Fruit fly (Drosophila melanogaster): ENCODE data around the gene CG42465.

Gene CG42465

DNA sequence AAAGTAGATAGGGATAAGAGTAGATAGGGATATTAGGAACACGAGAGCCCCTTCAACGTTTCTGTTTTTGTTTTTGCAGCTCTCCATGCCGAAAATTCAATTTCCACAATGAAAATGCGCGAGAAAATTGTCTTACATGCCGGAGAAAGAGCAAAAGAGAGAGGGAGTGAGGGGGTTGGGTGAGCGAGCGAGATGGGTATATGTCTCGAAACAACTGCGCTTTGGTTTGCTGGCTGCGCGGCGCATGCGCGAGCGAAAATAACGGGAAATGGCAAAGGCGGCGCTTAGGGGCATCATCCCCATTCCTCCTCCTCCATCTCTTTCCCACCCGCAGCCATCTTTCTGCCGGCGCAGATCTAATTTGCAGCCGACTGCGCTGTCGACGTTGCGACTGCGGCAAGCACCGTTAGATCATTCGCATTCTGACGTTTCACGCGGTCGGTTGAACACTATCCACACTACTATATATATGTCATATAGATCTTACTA is 37.6 kb upstream of the CG42465 start, which contains the start of gene Drgx:
Drgx (plus strand) TSS at position 439 of the 489 bp plus-strand sequence.
- TF ChIP-seq Ets98B (GFP tag; IDR thresholded peaks at IDR 0.05): 0 out of 2 replicates have a peak, but pooled peaks have one; percentile 12
- TF ChIP-seq CG34367 (tag; optimal IDR thresholded peaks at IDR 0.05): no peak
- no peak for TF ChIP-seq EcR (GFP tag; optimal IDR thresholded peaks at IDR 0.05)
- TF ChIP-seq D1 (tag; optimal IDR thresholded peaks at IDR 0.05): peak; percentile 3
- peak; percentile 20; the same call in 1 of the 2 replicates for TF ChIP-seq CG32121 (GFP tag; IDR thresholded peaks at IDR 0.05)
- TF ChIP-seq Pif1A (GFP tag; optimal IDR thresholded peaks at IDR 0.05): no peak
- TF ChIP-seq CG4496 (GFP tag; IDR thresholded peaks at IDR 0.05): no peak
- no peak for TF ChIP-seq gl (tag; optimal IDR thresholded peaks at IDR 0.05)

- no peak for TF ChIP-seq rn (GFP tag; IDR thresholded peaks at IDR 0.05)
- TF ChIP-seq fd96Ca (GFP tag; IDR thresholded peaks at IDR 0.05): no peak
- no peak for TF ChIP-seq CG8159 (tag; optimal IDR thresholded peaks at IDR 0.05)
- TF ChIP-seq CG12605 (GFP tag; IDR thresholded peaks at IDR 0.05): no peak
- no peak for TF ChIP-seq Pif1B (GFP tag; optimal IDR thresholded peaks at IDR 0.05)
- TF ChIP-seq gl (tag; optimal IDR thresholded peaks at IDR 0.05): no peak
- TF ChIP-seq CG8301 (tag; optimal IDR thresholded peaks at IDR 0.05): no peak
- no peak for TF ChIP-seq CG13204 (GFP tag; optimal IDR thresholded peaks at IDR 0.05)
- TF ChIP-seq CG9948 (tag; optimal IDR thresholded peaks at IDR 0.05): no peak
- TF ChIP-seq EcR (GFP tag; optimal IDR thresholded peaks at IDR 0.05): no peak
- no peak for TF ChIP-seq Pif1A (GFP tag; optimal IDR thresholded peaks at IDR 0.05)
- no peak for TF ChIP-seq CG17806 (tag; optimal IDR thresholded peaks at IDR 0.05)
- TF ChIP-seq CG15710 (tag; optimal IDR thresholded peaks at IDR 0.05): no peak
Observed at dm6 chr2L:3668451-3668850, 31.5 kb upstream of the CG42465 start, which contains the start of gene Sfp24Ba. Sfp24Ba (minus strand) TSS chr2L:3668551.

DNA sequence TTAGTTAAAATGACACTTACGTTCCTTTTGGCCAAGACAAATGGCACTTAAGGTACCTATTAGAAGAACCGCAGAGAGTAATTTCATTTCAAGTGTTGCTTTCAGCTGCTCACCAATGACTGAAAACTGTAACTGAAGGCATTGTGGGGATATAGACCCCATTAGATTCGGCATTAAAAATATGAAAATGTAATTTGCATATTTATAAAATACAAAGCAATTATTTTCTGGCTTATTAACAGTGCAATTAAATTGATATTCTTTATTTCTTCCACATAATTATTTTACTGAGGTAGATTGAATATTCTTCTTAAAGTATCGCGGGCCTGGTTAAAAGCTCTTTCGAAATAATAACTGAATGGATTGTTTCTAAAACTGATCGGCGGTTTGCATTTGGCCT is 31.0 kb upstream of the CG42465 start, which contains the start of gene Sfp24Bd:
Sfp24Bd (minus strand) TSS at position 101 of the 400 bp plus-strand sequence.
- TF ChIP-seq CG34367 (tag; optimal IDR thresholded peaks at IDR 0.05) (no peak), D1 (tag; optimal IDR thresholded peaks at IDR 0.05) (no peak), CG8301 (tag; optimal IDR thresholded peaks at IDR 0.05) (no peak), CG15710 (tag; optimal IDR thresholded peaks at IDR 0.05) (no peak), EcR (GFP tag; optimal IDR thresholded peaks at IDR 0.05) (no peak), Snoo (tag; optimal IDR thresholded peaks at IDR 0.05) (no peak), CG14655 (GFP tag; optimal IDR thresholded peaks at IDR 0.05) (no peak)

DNA sequence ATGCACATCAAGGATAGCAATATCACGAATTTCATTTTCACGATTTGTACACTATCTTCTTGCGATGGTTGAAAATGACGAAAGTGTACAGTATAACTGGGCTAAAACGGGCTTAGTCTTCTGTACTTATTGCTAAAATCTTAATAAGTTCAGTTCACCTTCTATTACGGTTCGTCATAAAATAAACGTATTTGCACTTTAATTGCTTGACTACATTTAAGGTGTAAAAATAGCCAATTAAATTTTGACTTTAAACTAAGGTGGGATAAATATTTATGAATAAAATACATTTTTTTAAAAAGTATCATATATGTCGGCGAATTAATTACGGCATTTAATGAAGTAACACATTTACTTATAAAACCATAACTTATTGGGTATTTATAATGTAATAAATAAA is 30.3 kb upstream of the CG42465 start, which contains the start of gene Sfp24Bb:
Sfp24Bb (minus strand) TSS at position 101 of the 400 bp plus-strand sequence.
- TF ChIP-seq CG10348 (GFP tag; IDR thresholded peaks at IDR 0.05) (no peak), CG12605 (GFP tag; IDR thresholded peaks at IDR 0.05) (no peak), fd96Ca (GFP tag; IDR thresholded peaks at IDR 0.05) (no peak), Ets98B (GFP tag; IDR thresholded peaks at IDR 0.05) (no peak), Pif1A (GFP tag; optimal IDR thresholded peaks at IDR 0.05) (no peak), Pif1B (GFP tag; optimal IDR thresholded peaks at IDR 0.05) (no peak), CG14655 (GFP tag; optimal IDR thresholded peaks at IDR 0.05) (no peak), CG17806 (tag; optimal IDR thresholded peaks at IDR 0.05) (no peak), EcR (GFP tag; optimal IDR thresholded peaks at IDR 0.05) (no peak), CG8159 (tag; optimal IDR thresholded peaks at IDR 0.05) (no peak), D1 (tag; optimal IDR thresholded peaks at IDR 0.05) (no peak), gl (tag; optimal IDR thresholded peaks at IDR 0.05) (no peak), rn (GFP tag; IDR thresholded peaks at IDR 0.05) (no peak)

DNA sequence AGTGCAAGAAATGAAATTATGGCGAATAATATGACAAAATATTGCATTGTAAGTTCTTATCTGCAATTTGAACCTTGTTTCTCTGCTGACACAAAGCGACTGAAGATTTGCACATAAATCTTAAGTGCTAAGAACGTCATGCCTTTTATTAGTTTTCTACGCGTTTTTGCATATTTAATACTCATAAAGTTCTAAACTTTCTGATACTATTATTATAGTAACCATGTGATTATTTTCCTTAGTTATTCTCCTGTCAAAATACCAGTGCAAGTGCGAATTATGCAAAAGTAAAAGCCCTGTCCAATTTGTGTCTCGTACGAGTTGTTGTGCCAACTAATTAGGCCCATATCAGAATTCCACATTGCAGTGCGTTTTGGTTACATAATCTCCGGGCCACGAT is 29.5 kb upstream of the CG42465 start, which contains the start of gene Sfp24Bc:
Sfp24Bc (minus strand) TSS at position 101 of the 400 bp plus-strand sequence.
- TF ChIP-seq EcR (GFP tag; optimal IDR thresholded peaks at IDR 0.05) (no peak), CG15710 (tag; optimal IDR thresholded peaks at IDR 0.05) (no peak), CG32121 (GFP tag; IDR thresholded peaks at IDR 0.05) (no peak), Ets98B (GFP tag; IDR thresholded peaks at IDR 0.05) (no peak)

DNA sequence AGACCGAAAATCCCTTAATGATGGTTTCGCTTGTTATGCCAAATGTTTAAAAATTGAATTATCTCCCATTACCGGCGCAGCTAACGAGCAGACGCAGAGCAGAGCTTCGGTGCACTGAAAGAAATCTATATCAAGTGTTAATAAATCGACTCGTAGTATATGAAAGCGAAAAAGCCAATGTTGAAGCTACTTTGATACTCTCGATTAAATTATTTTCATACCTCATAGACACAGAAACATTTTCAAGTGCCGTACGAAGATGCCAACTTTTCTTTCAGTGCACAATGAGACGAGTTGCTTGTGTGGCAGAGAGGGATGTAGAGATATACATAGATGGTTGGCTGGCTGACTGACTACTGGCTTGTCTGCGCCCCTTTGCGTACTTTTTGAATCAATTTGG is 24.2 kb upstream of the CG42465 start:
- TF ChIP-seq rn (GFP tag; IDR thresholded peaks at IDR 0.05): no peak
- TF ChIP-seq Snoo (tag; optimal IDR thresholded peaks at IDR 0.05): no peak
- no peak for TF ChIP-seq fd96Ca (GFP tag; IDR thresholded peaks at IDR 0.05)

dm6 chr2L:3681338-3681737 is 18.7 kb upstream of the CG42465 start:
- TF ChIP-seq CG13204 (GFP tag; optimal IDR thresholded peaks at IDR 0.05) (no peak), Pif1B (GFP tag; optimal IDR thresholded peaks at IDR 0.05) (no peak), CG10348 (GFP tag; IDR thresholded peaks at IDR 0.05) (no peak), fd96Ca (GFP tag; IDR thresholded peaks at IDR 0.05) (no peak), rn (GFP tag; IDR thresholded peaks at IDR 0.05) (no peak), CG4496 (GFP tag; IDR thresholded peaks at IDR 0.05) (no peak), CG15710 (tag; optimal IDR thresholded peaks at IDR 0.05) (no peak), CG32121 (GFP tag; IDR thresholded peaks at IDR 0.05) (no peak), gl (tag; optimal IDR thresholded peaks at IDR 0.05) (no peak)

Data from whole organism, pupa.